Fruit fly (Drosophila melanogaster) Kc167 (cell line): ENCODE results near the gene CG1416.

ENCODE experiments used
- Myc ChIP-seq: fragments of >200 bp; optimal IDR thresholded peaks from 2 replicates; lab custom pipeline; 2017; ENCODE audit warnings: missing external identifiers
- Sin3A ChIP-seq: fragments of >200 bp; optimal IDR thresholded peaks from 2 replicates; lab custom pipeline; 2018; ENCODE audit warnings: missing external identifiers
- h ChIP-seq: fragments of >200 bp; optimal IDR thresholded peaks from 3 replicates; lab custom pipeline; 2018; ENCODE audit warnings: missing external identifiers
- insv ChIP-seq: fragments of >200 bp; optimal IDR thresholded peaks from 3 replicates; lab custom pipeline; 2018; ENCODE audit warnings: missing external identifiers
- psq ChIP-seq: fragments of >200 bp; optimal IDR thresholded peaks from 2 replicates; lab custom pipeline; 2017; ENCODE audit warnings: missing external identifiers
- ttk ChIP-seq: sonication (Bioruptor generic); optimal IDR thresholded peaks from 2 replicates; lab custom pipeline; 2017; ENCODE audit warnings: missing external identifiers

Gene CG1416

DNA sequence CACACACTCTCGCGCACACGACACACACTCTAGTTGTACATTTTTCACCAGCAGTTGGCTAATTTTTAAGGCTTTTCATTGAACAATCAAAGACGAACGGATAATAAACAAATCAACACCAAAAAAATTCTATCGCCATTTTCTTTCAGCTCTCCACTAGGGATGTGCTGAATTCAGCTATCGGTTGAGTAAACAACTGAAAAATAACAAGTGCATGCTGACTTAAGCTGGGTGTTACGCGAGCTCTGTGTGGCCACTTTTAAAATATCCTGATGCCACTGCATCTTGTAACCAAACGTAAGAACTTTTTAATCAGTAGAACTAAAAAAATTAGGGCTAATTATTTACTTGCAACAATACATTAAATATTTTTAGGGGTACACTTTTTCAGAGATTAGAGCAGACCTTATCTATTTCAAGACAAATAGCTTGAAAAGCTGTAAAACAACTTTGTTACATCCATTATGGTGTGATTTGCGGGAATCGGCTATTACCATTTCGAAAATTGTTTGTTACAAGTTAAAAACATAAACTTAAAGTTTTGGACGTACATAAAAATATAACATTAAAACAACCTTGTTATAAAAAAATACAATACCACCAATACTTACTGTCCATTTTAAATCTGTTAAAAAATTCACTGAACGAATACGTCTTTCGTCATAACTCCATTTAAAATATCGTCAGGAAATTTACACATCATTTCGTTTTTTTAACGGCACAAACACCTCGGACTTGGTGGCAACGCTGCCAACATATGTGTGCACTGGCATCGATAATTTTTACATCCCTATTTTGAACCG is at the start of gene CG1416, which contains the start of gene step:
TSS of gene CG1416 (plus strand) at position 747 of the 803 bp plus-strand sequence.
TSS of gene step (minus strand) at position 203 of the 803 bp plus-strand sequence.
- TF ChIP-seq Myc (lab: Kevin White, UChicago) (no peak), Sin3A (lab: Kevin White, UChicago) (peak; percentile 79)

dm6 chr2L:21726097-21726496 is 31.7 kb upstream of the CG1416 start:
- TF ChIP-seq insv (no peak), Sin3A (lab: Kevin White, UChicago) (no peak), Myc (lab: Kevin White, UChicago) (no peak), psq (no peak), ttk (lab: Kevin White, UChicago) (no peak), h (lab: Kevin White, UChicago) (no peak)

dm6 chr2L:21748949-21749348 is 8.9 kb upstream of the CG1416 start:
- TF ChIP-seq psq = no peak
- TF ChIP-seq insv = no peak
- no peak for TF ChIP-seq Myc (lab: Kevin White, UChicago)
- TF ChIP-seq Sin3A (lab: Kevin White, UChicago) = no peak
- TF ChIP-seq h (lab: Kevin White, UChicago) = no peak
- no peak for TF ChIP-seq ttk (lab: Kevin White, UChicago)

- TF ChIP-seq Myc (lab: Kevin White, UChicago) = no peak
- no peak for TF ChIP-seq psq
- TF ChIP-seq Sin3A (lab: Kevin White, UChicago) = no peak
- no peak for TF ChIP-seq insv
- no peak for TF ChIP-seq ttk (lab: Kevin White, UChicago)
- TF ChIP-seq h (lab: Kevin White, UChicago) = no peak
Measured at dm6 chr2L:21752798-21753197, 5.0 kb upstream of the CG1416 start.

- TF ChIP-seq h (lab: Kevin White, UChicago) = no peak
- no peak for TF ChIP-seq psq
- TF ChIP-seq Sin3A (lab: Kevin White, UChicago) = no peak
- no peak for TF ChIP-seq insv
Measured at dm6 chr2L:21753448-21753908, 4.3 kb upstream of the CG1416 start.

dm6 chr2L:21754011-21754410 is 3.8 kb upstream of the CG1416 start:
- no peak for TF ChIP-seq ttk (lab: Kevin White, UChicago)
- no peak for TF ChIP-seq Sin3A (lab: Kevin White, UChicago)
- no peak for TF ChIP-seq insv
- TF ChIP-seq h (lab: Kevin White, UChicago) = no peak
- TF ChIP-seq psq = no peak
- TF ChIP-seq Myc (lab: Kevin White, UChicago) = no peak

dm6 chr2L:21755310-21755709 is 2.5 kb upstream of the CG1416 start:
- TF ChIP-seq insv (no peak), Sin3A (lab: Kevin White, UChicago) (no peak), ttk (lab: Kevin White, UChicago) (no peak), h (lab: Kevin White, UChicago) (no peak), Myc (lab: Kevin White, UChicago) (no peak), psq (no peak)

- no peak for TF ChIP-seq insv
- no peak for TF ChIP-seq Myc (lab: Kevin White, UChicago)
- no peak for TF ChIP-seq Sin3A (lab: Kevin White, UChicago)
- no peak for TF ChIP-seq psq
- TF ChIP-seq ttk (lab: Kevin White, UChicago) = no peak
- TF ChIP-seq h (lab: Kevin White, UChicago) = no peak
Measured at dm6 chr2L:21756696-21757095, 1.1 kb upstream of the CG1416 start.

DNA sequence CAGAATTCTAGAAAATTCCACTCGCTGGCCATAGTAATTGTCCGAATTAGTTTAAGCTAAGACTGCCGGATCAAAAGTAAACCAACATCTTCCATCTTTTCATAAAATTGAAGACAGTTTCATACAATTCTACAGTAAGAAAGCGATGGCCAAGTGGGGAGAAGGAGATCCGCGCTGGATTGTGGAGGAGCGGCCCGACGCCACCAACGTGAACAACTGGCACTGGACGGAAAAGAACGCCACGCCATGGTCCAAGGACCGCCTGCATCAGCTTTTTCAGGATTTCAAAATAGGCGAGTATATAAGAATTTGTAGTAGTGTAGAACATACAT is 223 bp downstream of the CG1416 start:
- TF ChIP-seq ttk (lab: Kevin White, UChicago) (no peak), psq (no peak), h (lab: Kevin White, UChicago) (no peak), Sin3A (lab: Kevin White, UChicago) (no peak), insv (no peak), Myc (lab: Kevin White, UChicago) (no peak)

DNA sequence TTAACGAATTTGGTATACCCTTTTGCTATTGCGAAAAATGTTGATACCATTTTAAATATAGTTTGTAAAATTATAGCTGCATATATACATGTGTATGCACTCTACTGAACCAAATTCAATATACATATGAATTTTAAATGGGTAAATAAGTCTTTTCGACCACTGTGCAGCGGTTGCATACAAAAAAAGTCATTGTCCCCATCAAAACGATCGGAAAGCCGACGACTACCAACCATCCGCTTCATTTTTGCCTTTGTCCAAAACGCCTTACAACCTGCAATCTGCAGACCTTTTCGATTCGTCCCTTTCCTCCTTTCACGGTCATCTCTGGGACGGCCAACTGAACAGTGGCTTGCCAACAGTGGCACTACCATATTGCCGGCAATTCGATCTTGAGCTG is 7.1 kb downstream of the CG1416 start:
- TF ChIP-seq ttk (lab: Kevin White, UChicago) (no peak), Myc (lab: Kevin White, UChicago) (no peak), insv (no peak), psq (no peak), Sin3A (lab: Kevin White, UChicago) (no peak), h (lab: Kevin White, UChicago) (no peak)

- TF ChIP-seq Myc (lab: Kevin White, UChicago) = no peak
- TF ChIP-seq Sin3A (lab: Kevin White, UChicago) = no peak
- TF ChIP-seq h (lab: Kevin White, UChicago) = no peak
- TF ChIP-seq insv = no peak
- no peak for TF ChIP-seq ttk (lab: Kevin White, UChicago)
- TF ChIP-seq psq = no peak
Measured at dm6 chr2L:21769461-21769860, 11.7 kb downstream of the CG1416 start.

dm6 chr2L:21783965-21784364 is 26.2 kb downstream of the CG1416 start, which contains the start of gene CG11630:
TSS of gene CG11630 (minus strand) at chr2L:21784065.
- TF ChIP-seq ttk (lab: Kevin White, UChicago) (no peak), psq (no peak), Myc (lab: Kevin White, UChicago) (no peak), h (lab: Kevin White, UChicago) (no peak), insv (no peak), Sin3A (lab: Kevin White, UChicago) (no peak)
